Fruit fly (Drosophila melanogaster): ENCODE results near the gene Mst98Ca.

Gene Mst98Ca

dm6 chr3R:28291038-28291437, at the start of gene Mst98Ca:
Gene Mst98Ca, plus strand, starts transcription at chr3R:28291338.
- TF ChIP-seq noc (tag; optimal IDR thresholded peaks at IDR 0.05), result no peak

- TF ChIP-seq noc (tag; optimal IDR thresholded peaks at IDR 0.05), result no peak
Observed at dm6 chr3R:28263522-28263921, 27.6 kb upstream of the Mst98Ca start, which contains the start of gene CG43125. Gene CG43125, minus strand, starts transcription at chr3R:28263622.

- TF ChIP-seq noc (tag; optimal IDR thresholded peaks at IDR 0.05), result no peak
Observed at dm6 chr3R:28264673-28265072, 26.5 kb upstream of the Mst98Ca start, which contains the start of gene CG43124. Gene CG43124, minus strand, starts transcription at chr3R:28264773.

dm6 chr3R:28282280-28282679, 8.9 kb upstream of the Mst98Ca start, which contains the start of gene CG34436:
Gene CG34436, plus strand, starts transcription at chr3R:28282580.
- TF ChIP-seq noc (tag; optimal IDR thresholded peaks at IDR 0.05), result no peak

- TF ChIP-seq noc (tag; optimal IDR thresholded peaks at IDR 0.05), result no peak
Observed at dm6 chr3R:28283419-28283818, 7.7 kb upstream of the Mst98Ca start, which contains the start of gene CG34437. Gene CG34437, plus strand, starts transcription at chr3R:28283719.

dm6 chr3R:28292498-28292897, 1.4 kb downstream of the Mst98Ca start, which contains the start of gene Mst98Cb:
Gene Mst98Cb, plus strand, starts transcription at chr3R:28292798.
- no peak for TF ChIP-seq noc (tag; optimal IDR thresholded peaks at IDR 0.05)

dm6 chr3R:28293748-28294147, 2.6 kb downstream of the Mst98Ca start, which contains the start of gene UQCR-14L:
Gene UQCR-14L, plus strand, starts transcription at chr3R:28294048.
- no peak for TF ChIP-seq noc (tag; optimal IDR thresholded peaks at IDR 0.05)

- no peak for TF ChIP-seq noc (tag; optimal IDR thresholded peaks at IDR 0.05)
Observed at dm6 chr3R:28297513-28297912, 6.4 kb downstream of the Mst98Ca start.

- no peak for TF ChIP-seq noc (tag; optimal IDR thresholded peaks at IDR 0.05)
Observed at dm6 chr3R:28304505-28304904, 13.4 kb downstream of the Mst98Ca start, which contains the start of gene CG12516. Gene CG12516, minus strand, starts transcription at chr3R:28304605.

- TF ChIP-seq noc (tag; optimal IDR thresholded peaks at IDR 0.05), result no peak
Observed at dm6 chr3R:28305959-28306358, 14.8 kb downstream of the Mst98Ca start.

- TF ChIP-seq noc (tag; optimal IDR thresholded peaks at IDR 0.05), result no peak
Observed at dm6 chr3R:28307926-28308746, 17.0 kb downstream of the Mst98Ca start.

dm6 chr3R:28317151-28317844, 26.2 kb downstream of the Mst98Ca start:
- no peak for TF ChIP-seq noc (tag; optimal IDR thresholded peaks at IDR 0.05)

- TF ChIP-seq noc (tag; optimal IDR thresholded peaks at IDR 0.05), result no peak
Observed at dm6 chr3R:28323718-28324350, 32.7 kb downstream of the Mst98Ca start.

dm6 chr3R:28324834-28325233, 33.7 kb downstream of the Mst98Ca start:
- no peak for TF ChIP-seq noc (tag; optimal IDR thresholded peaks at IDR 0.05)

dm6 chr3R:28325415-28325814, 34.3 kb downstream of the Mst98Ca start:
- no peak for TF ChIP-seq noc (tag; optimal IDR thresholded peaks at IDR 0.05)

All from whole organism, larva.